Worm (Caenorhabditis elegans): ENCODE data around the gene rbm-7.

Gene rbm-7

ce11 chrIII:12907218-12907617, 24.4 kb downstream of the rbm-7 start:
- no peak for TF ChIP-seq nhr-67 (tag; optimal IDR thresholded peaks at IDR 0.05)
- TF ChIP-seq aly-2 (tag; optimal IDR thresholded peaks at IDR 0.05), result no peak
- no peak for TF ChIP-seq elt-1 (tag; optimal IDR thresholded peaks at IDR 0.05)
- TF ChIP-seq nhr-237 (tag; optimal IDR thresholded peaks at IDR 0.05), result no peak
- TF ChIP-seq fkh-2 (tag; optimal IDR thresholded peaks at IDR 0.05), result no peak
- no peak for TF ChIP-seq ztf-4 (tag; optimal IDR thresholded peaks at IDR 0.05)
- TF ChIP-seq egl-27 (tag; optimal IDR thresholded peaks at IDR 0.05), result no peak
- TF ChIP-seq elt-3 (tag; optimal IDR thresholded peaks at IDR 0.05), result no peak
- no peak for TF ChIP-seq nhr-12 (tag; optimal IDR thresholded peaks at IDR 0.05)
- TF ChIP-seq nhr-43 (tag; optimal IDR thresholded peaks at IDR 0.05; ENCODE audit: poor library complexity, severe bottlenecking), result no peak
- TF ChIP-seq eor-1 (tag; optimal IDR thresholded peaks at IDR 0.05), result no peak
- TF ChIP-seq pqm-1 (tag; optimal IDR thresholded peaks at IDR 0.05), result no peak
- TF ChIP-seq nhr-23 (tag; optimal IDR thresholded peaks at IDR 0.05), result no peak
- TF ChIP-seq tbx-2 (tag; optimal IDR thresholded peaks at IDR 0.05), result no peak

- TF ChIP-seq nhr-43 (tag; optimal IDR thresholded peaks at IDR 0.05; ENCODE audit: poor library complexity, severe bottlenecking) (peak; percentile 87), nhr-76 (tag; optimal IDR thresholded peaks at IDR 0.05) (no peak), nhr-11 (tag; optimal IDR thresholded peaks at IDR 0.05) (peak; percentile 42), elt-3 (tag; optimal IDR thresholded peaks at IDR 0.05) (no peak), zag-1 (tag; optimal IDR thresholded peaks at IDR 0.05) (no peak), nhr-12 (tag; optimal IDR thresholded peaks at IDR 0.05) (no peak), nhr-25 (tag; optimal IDR thresholded peaks at IDR 0.05) (no peak), egl-27 (tag; optimal IDR thresholded peaks at IDR 0.05) (no peak), ceh-82 (tag; optimal IDR thresholded peaks at IDR 0.05) (no peak), unc-39 (tag; optimal IDR thresholded peaks at IDR 0.05) (no peak), lsy-12 (tag; optimal IDR thresholded peaks at IDR 0.05) (peak; percentile 22), nhr-237 (tag; optimal IDR thresholded peaks at IDR 0.05) (no peak), aly-2 (tag; optimal IDR thresholded peaks at IDR 0.05) (peak; percentile 86), pha-4 (tag; optimal IDR thresholded peaks at IDR 0.05) (peak; percentile 2), nhr-23 (tag; optimal IDR thresholded peaks at IDR 0.05) (no peak), ceh-16 (tag; optimal IDR thresholded peaks at IDR 0.05) (no peak), fkh-10 (GFP tag; optimal IDR thresholded peaks at IDR 0.05) (no peak), hmg-11 (tag; optimal IDR thresholded peaks at IDR 0.05) (no peak), eor-1 (tag; optimal IDR thresholded peaks at IDR 0.05) (no peak), egl-5 (tag; optimal IDR thresholded peaks at IDR 0.05) (no peak), ceh-28 (tag; optimal IDR thresholded peaks at IDR 0.05) (peak; percentile 63), fos-1 (tag; optimal IDR thresholded peaks at IDR 0.05) (no peak), mml-1 (tag; optimal IDR thresholded peaks at IDR 0.05) (no peak), nfya-1 (tag; optimal IDR thresholded peaks at IDR 0.05; ENCODE audit: insufficient read depth) (no peak), R02D3.7 (tag; optimal IDR thresholded peaks at IDR 0.05) (peak; percentile 46), sea-2 (GFP tag; optimal IDR thresholded peaks at IDR 0.05) (no peak), nhr-28 (tag; optimal IDR thresholded peaks at IDR 0.05) (no peak), elt-1 (tag; optimal IDR thresholded peaks at IDR 0.05) (no peak), ceh-9 (tag; optimal IDR thresholded peaks at IDR 0.05) (no peak), ZK546.5 (tag; optimal IDR thresholded peaks at IDR 0.05) (no peak), lin-39 (tag; optimal IDR thresholded peaks at IDR 0.05) (peak; percentile 44), nhr-77 (tag; optimal IDR thresholded peaks at IDR 0.05) (no peak), unc-62 (GFP tag; optimal IDR thresholded peaks at IDR 0.05) (no peak), ztf-4 (tag; optimal IDR thresholded peaks at IDR 0.05) (no peak), nhr-67 (tag; optimal IDR thresholded peaks at IDR 0.05) (no peak), ama-1 (optimal IDR thresholded peaks at IDR 0.05) (peak; percentile 70), tbx-2 (tag; optimal IDR thresholded peaks at IDR 0.05) (peak; percentile 12), jun-1 (tag; optimal IDR thresholded peaks at IDR 0.05) (no peak), mdl-1 (tag; optimal IDR thresholded peaks at IDR 0.05) (no peak), daf-12 (tag; optimal IDR thresholded peaks at IDR 0.05) (no peak), lin-15B (tag; optimal IDR thresholded peaks at IDR 0.05) (no peak), elt-2 (tag; optimal IDR thresholded peaks at IDR 0.05) (peak; percentile 37), snpc-4 (tag; optimal IDR thresholded peaks at IDR 0.05) (no peak), fkh-2 (tag; optimal IDR thresholded peaks at IDR 0.05) (no peak), ztf-11 (tag; optimal IDR thresholded peaks at IDR 0.05) (no peak), pqm-1 (tag; optimal IDR thresholded peaks at IDR 0.05) (no peak), skn-1 (tag; optimal IDR thresholded peaks at IDR 0.05) (no peak)
These were observed 25.0 kb downstream of the rbm-7 start for ce11 chrIII:12906611-12907037.
